Worm (Caenorhabditis elegans): Measurements from ENCODE around the gene F35D2.1.

Gene F35D2.1

ce11 chrII:7616141-7616540 is 40.4 kb downstream of the F35D2.1 start, which contains the start of gene cdc-42:
TSS of gene cdc-42 (plus strand) at chrII:7616452.
- TF ChIP-seq hmbx-1 (tag; optimal IDR thresholded peaks at IDR 0.05) (no peak), B0310.2 (tag; optimal IDR thresholded peaks at IDR 0.05) (no peak), tbx-11 (GFP tag; IDR thresholded peaks at IDR 0.05) (no peak), pes-1 (GFP tag; IDR thresholded peaks at IDR 0.05) (no peak), F13C5.2 (tag; optimal IDR thresholded peaks at IDR 0.05) (no peak), ceh-13 (GFP tag; optimal IDR thresholded peaks at IDR 0.05) (no peak), aly-1 (tag; optimal IDR thresholded peaks at IDR 0.05) (no peak), ets-7 (tag; optimal IDR thresholded peaks at IDR 0.05) (no peak), scrt-1 (GFP tag; IDR thresholded peaks at IDR 0.05) (no peak), ama-1 (optimal IDR thresholded peaks at IDR 0.05) (no peak), tra-4 (tag; optimal IDR thresholded peaks at IDR 0.05) (no peak), hmg-4 (GFP tag; optimal IDR thresholded peaks at IDR 0.05) (no peak), sea-1 (GFP tag; conservative IDR thresholded peaks at IDR 0.05) (no peak), flt-1 (GFP tag; IDR thresholded peaks at IDR 0.05) (no peak), hnd-1 (tag; optimal IDR thresholded peaks at IDR 0.05) (no peak), ceh-36 (tag; optimal IDR thresholded peaks at IDR 0.05) (no peak)

- TF ChIP-seq pes-1 (GFP tag; IDR thresholded peaks at IDR 0.05) (no peak), B0310.2 (tag; optimal IDR thresholded peaks at IDR 0.05) (no peak), hmg-4 (GFP tag; optimal IDR thresholded peaks at IDR 0.05) (no peak), tbx-37 (GFP tag; conservative IDR thresholded peaks at IDR 0.05) (no peak), scrt-1 (GFP tag; IDR thresholded peaks at IDR 0.05) (no peak), ceh-36 (tag; optimal IDR thresholded peaks at IDR 0.05) (no peak), tbx-11 (GFP tag; IDR thresholded peaks at IDR 0.05) (no peak), ama-1 (optimal IDR thresholded peaks at IDR 0.05) (no peak), aly-1 (tag; optimal IDR thresholded peaks at IDR 0.05) (no peak)
Measured at ce11 chrII:7618212-7618611, 42.5 kb downstream of the F35D2.1 start.

ce11 chrII:7620413-7620812 is 44.7 kb downstream of the F35D2.1 start, which contains the start of gene R07G3.8:
TSS of gene R07G3.8 (minus strand) at chrII:7620513.
- no peak for TF ChIP-seq pes-1 (GFP tag; IDR thresholded peaks at IDR 0.05)
- TF ChIP-seq F13C5.2 (tag; optimal IDR thresholded peaks at IDR 0.05): no peak
- no peak for TF ChIP-seq flt-1 (GFP tag; IDR thresholded peaks at IDR 0.05)
- TF ChIP-seq B0310.2 (tag; optimal IDR thresholded peaks at IDR 0.05): no peak
- TF ChIP-seq ets-7 (tag; optimal IDR thresholded peaks at IDR 0.05): no peak
- no peak for TF ChIP-seq scrt-1 (GFP tag; IDR thresholded peaks at IDR 0.05)
- no peak for TF ChIP-seq hmbx-1 (tag; optimal IDR thresholded peaks at IDR 0.05)
- no peak for TF ChIP-seq ceh-36 (tag; optimal IDR thresholded peaks at IDR 0.05)
- no peak for TF ChIP-seq hnd-1 (tag; optimal IDR thresholded peaks at IDR 0.05)
- TF ChIP-seq tbx-37 (GFP tag; conservative IDR thresholded peaks at IDR 0.05): no peak
- no peak for TF ChIP-seq aly-1 (tag; optimal IDR thresholded peaks at IDR 0.05)
- no peak for TF ChIP-seq hmg-4 (GFP tag; optimal IDR thresholded peaks at IDR 0.05)
- TF ChIP-seq tra-4 (tag; optimal IDR thresholded peaks at IDR 0.05): no peak
- TF ChIP-seq ceh-13 (GFP tag; optimal IDR thresholded peaks at IDR 0.05): no peak
- no peak for TF ChIP-seq ama-1 (optimal IDR thresholded peaks at IDR 0.05)
- TF ChIP-seq sea-1 (GFP tag; conservative IDR thresholded peaks at IDR 0.05): no peak
- TF ChIP-seq tbx-11 (GFP tag; IDR thresholded peaks at IDR 0.05): no peak

- no peak for TF ChIP-seq hnd-1 (tag; optimal IDR thresholded peaks at IDR 0.05)
- no peak for TF ChIP-seq ama-1 (optimal IDR thresholded peaks at IDR 0.05)
- TF ChIP-seq sea-1 (GFP tag; conservative IDR thresholded peaks at IDR 0.05): no peak
- TF ChIP-seq tbx-11 (GFP tag; IDR thresholded peaks at IDR 0.05): no peak
- no peak for TF ChIP-seq ceh-13 (GFP tag; optimal IDR thresholded peaks at IDR 0.05)
- no peak for TF ChIP-seq aly-1 (tag; optimal IDR thresholded peaks at IDR 0.05)
- no peak for TF ChIP-seq tra-4 (tag; optimal IDR thresholded peaks at IDR 0.05)
- no peak for TF ChIP-seq ets-7 (tag; optimal IDR thresholded peaks at IDR 0.05)
- no peak for TF ChIP-seq pes-1 (GFP tag; IDR thresholded peaks at IDR 0.05)
- no peak for TF ChIP-seq flt-1 (GFP tag; IDR thresholded peaks at IDR 0.05)
- TF ChIP-seq hmg-4 (GFP tag; optimal IDR thresholded peaks at IDR 0.05): no peak
- TF ChIP-seq ceh-36 (tag; optimal IDR thresholded peaks at IDR 0.05): no peak
Measured at ce11 chrII:7621513-7621912, 45.8 kb downstream of the F35D2.1 start.

ce11 chrII:7623466-7623865 is 47.8 kb downstream of the F35D2.1 start:
- no peak for TF ChIP-seq hmg-4 (GFP tag; optimal IDR thresholded peaks at IDR 0.05)
- no peak for TF ChIP-seq B0310.2 (tag; optimal IDR thresholded peaks at IDR 0.05)
- TF ChIP-seq ama-1 (optimal IDR thresholded peaks at IDR 0.05): no peak
- no peak for TF ChIP-seq flt-1 (GFP tag; IDR thresholded peaks at IDR 0.05)
- no peak for TF ChIP-seq sea-1 (GFP tag; conservative IDR thresholded peaks at IDR 0.05)
- TF ChIP-seq tbx-11 (GFP tag; IDR thresholded peaks at IDR 0.05): no peak

- no peak for TF ChIP-seq pes-1 (GFP tag; IDR thresholded peaks at IDR 0.05)
- TF ChIP-seq hmg-4 (GFP tag; optimal IDR thresholded peaks at IDR 0.05): peak; percentile 2
- TF ChIP-seq ets-7 (tag; optimal IDR thresholded peaks at IDR 0.05): no peak
Measured at ce11 chrII:7624272-7624671, 48.6 kb downstream of the F35D2.1 start.

ce11 chrII:7624995-7625394 is 49.3 kb downstream of the F35D2.1 start:
- TF ChIP-seq aly-1 (tag; optimal IDR thresholded peaks at IDR 0.05) (no peak), hmg-4 (GFP tag; optimal IDR thresholded peaks at IDR 0.05) (no peak), B0310.2 (tag; optimal IDR thresholded peaks at IDR 0.05) (no peak), flt-1 (GFP tag; IDR thresholded peaks at IDR 0.05) (no peak), ceh-36 (tag; optimal IDR thresholded peaks at IDR 0.05) (no peak), F13C5.2 (tag; optimal IDR thresholded peaks at IDR 0.05) (no peak), scrt-1 (GFP tag; IDR thresholded peaks at IDR 0.05) (no peak), ceh-13 (GFP tag; optimal IDR thresholded peaks at IDR 0.05) (no peak), ets-7 (tag; optimal IDR thresholded peaks at IDR 0.05) (no peak), sea-1 (GFP tag; conservative IDR thresholded peaks at IDR 0.05) (no peak), pes-1 (GFP tag; IDR thresholded peaks at IDR 0.05) (no peak), ama-1 (optimal IDR thresholded peaks at IDR 0.05) (no peak), tbx-37 (GFP tag; conservative IDR thresholded peaks at IDR 0.05) (no peak)

All from whole organism, early embryonic.